Fruit fly (Drosophila melanogaster) ovary, adult (tissue): Measurements from ENCODE around the gene CG4829.

Source experiments
- CG17801 ChIP-seq: fragments of 200-800 bp; optimal IDR thresholded peaks from 2 replicates; lab custom pipeline; 2019; ENCODE audit warnings: missing biosample characterization, mild to moderate bottlenecking, missing genetic modification characterization, moderate library complexity; ENCODE audit not compliant: partially characterized antibody

Gene CG4829

DNA sequence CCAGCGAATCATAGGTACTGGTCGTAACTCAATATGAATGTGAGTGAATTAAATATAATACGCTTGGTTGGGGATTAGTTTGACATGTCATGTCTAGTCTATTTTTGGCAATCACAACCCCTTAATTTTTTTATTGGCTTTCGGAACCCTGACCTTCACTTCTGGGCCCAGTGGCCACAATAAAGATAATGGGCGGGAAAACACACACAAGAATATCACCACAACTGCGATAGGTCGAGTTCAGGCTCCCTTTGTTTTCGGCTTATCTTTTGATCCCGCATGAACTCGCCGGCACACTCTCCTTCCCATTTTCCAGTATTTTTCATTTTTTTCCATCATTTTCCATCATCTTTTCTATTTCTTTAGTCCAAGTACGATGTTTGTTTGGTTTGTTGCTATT, 6.7 kb downstream of the CG4829 start:
- no peak for TF ChIP-seq CG17801 (GFP tag; lab: Kevin White, UChicago)

DNA sequence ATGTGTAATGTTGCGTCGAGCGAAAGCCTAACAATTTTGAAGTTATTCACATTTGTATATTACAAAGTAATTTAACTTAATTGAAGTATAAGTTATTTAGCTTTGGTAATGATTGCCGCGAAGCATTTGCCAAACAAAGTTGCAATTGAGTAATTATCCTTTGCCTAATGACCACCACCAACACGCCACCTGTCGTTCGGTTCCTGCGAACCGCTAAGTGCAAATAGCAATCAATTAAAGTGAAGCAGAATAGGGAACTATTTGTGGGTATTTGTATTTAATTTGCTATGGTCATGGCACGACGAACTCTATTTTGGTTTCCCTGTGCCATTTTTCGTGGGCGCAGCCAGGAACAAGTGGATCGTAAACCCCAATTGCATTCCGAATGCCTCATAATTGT, 9.2 kb downstream of the CG4829 start:
- TF ChIP-seq CG17801 (GFP tag; lab: Kevin White, UChicago), result no peak

DNA sequence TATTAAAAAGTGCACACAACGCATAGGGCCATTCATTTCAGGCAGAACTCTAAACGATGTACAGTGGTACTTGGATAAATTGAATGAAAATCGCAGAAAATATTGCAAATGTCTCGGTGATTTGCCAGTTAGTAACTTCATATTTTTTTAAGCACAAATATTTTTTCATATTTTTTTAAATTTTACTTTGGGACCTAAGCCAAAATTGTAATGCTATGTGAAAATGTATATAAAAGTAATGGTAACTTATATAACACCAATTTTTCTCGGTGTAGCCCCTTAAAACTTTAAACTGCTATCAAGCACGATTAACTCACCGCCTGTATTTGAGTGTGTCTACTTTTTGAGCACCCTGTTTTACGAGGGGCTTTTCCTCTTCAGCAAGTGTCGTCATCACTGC, 9.7 kb downstream of the CG4829 start:
- TF ChIP-seq CG17801 (GFP tag; lab: Kevin White, UChicago), result peak; percentile 46

DNA sequence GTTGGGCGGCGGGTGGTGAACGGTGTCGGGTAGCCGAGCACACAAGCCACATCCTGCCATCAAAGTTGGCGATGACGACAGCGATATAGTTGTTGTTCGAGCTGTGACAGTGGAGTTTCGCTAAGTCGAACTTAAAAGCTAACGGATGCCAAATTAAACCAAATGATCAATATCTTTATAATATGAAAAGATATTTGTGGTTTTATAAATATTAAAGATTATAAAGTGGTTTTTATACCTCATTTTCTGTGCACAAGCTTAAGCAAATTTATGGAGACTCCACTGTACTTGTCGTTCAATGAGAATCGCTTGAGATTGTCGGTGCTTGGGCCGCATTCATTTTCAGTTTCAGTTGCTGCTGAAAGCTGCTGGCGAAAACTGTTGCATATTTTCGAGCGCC, 10.6 kb downstream of the CG4829 start:
- TF ChIP-seq CG17801 (GFP tag; lab: Kevin White, UChicago), result peak; percentile 24

DNA sequence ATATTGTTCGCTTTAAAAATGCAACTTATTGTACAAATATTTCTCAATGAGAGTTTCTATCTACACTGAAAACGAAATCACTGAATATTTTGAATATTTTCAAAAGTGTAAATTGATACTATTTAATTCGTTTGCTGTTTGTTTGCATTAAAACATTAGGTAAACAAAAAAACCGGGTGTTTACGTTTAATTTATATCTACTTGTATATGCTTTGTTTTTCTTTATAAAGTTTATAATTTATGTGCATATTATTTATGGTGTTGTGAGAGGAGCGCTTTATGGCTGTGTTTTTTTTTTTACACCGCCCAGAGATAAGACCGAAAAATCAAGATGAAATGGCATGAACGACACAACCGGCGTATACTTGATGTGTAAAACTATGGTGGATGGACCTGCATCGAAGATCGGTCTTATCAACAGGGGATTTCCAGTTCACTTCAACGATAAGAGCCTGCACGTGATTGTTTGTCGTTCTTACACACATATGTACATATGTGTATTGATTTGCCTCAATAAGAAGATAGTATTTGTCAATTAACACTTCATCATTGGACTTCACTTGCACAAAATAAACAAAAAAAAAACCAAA, 18.0 kb downstream of the CG4829 start:
- TF ChIP-seq CG17801 (GFP tag; lab: Kevin White, UChicago), result no peak

- TF ChIP-seq CG17801 (GFP tag; lab: Kevin White, UChicago), result peak; percentile 42
These were observed 18.6 kb downstream of the CG4829 start for dm6 chrX:16830081-16830480.

DNA sequence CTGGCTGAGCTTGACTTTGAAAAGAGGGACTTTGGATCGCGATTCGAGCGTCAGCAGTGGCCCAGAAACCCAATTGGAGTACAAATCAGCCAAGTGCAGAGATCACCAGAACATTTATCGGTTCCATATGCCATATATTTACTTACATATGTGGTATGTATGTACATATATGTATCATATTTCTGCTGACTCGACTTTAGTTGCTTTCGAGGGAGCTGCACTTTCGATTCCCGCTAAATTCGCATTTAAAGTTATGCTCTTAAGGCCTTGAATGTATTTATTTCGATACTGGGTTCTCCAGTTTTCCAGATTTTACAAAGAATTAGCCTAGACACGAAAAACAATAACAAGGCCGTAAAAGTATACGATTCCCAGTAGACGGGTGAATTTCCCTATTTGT, 20.3 kb downstream of the CG4829 start:
- TF ChIP-seq CG17801 (GFP tag; lab: Kevin White, UChicago), result no peak

DNA sequence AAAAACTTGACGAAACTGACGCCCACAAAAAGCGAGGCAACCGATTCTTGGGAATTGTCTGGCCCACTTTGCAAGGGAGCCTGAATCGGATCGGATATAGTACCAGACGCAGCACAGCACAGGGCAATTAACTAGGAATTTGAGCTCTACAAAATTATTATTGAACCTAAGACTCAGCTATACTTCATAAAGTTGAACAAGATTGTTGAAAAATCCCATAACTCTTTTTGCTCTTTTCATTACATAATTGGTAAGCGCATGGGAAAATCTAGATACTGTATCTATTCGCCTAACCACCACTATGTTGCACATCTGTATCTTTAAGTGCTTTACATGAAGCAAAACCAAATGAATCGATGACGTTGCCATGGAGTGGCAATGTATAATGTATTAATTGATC, 21.6 kb downstream of the CG4829 start:
- TF ChIP-seq CG17801 (GFP tag; lab: Kevin White, UChicago), result peak; percentile 41

dm6 chrX:16834259-16834658, 22.8 kb downstream of the CG4829 start:
- no peak for TF ChIP-seq CG17801 (GFP tag; lab: Kevin White, UChicago)

dm6 chrX:16835304-16835703, 23.8 kb downstream of the CG4829 start, which contains the start of the genes CG13004 and CG46306:
Gene CG13004, minus strand, starts transcription at chrX:16835520.
Gene CG46306, minus strand, starts transcription at chrX:16835520.
- no peak for TF ChIP-seq CG17801 (GFP tag; lab: Kevin White, UChicago)

- no peak for TF ChIP-seq CG17801 (GFP tag; lab: Kevin White, UChicago)
These were observed 24.7 kb downstream of the CG4829 start for dm6 chrX:16836091-16836799.

DNA sequence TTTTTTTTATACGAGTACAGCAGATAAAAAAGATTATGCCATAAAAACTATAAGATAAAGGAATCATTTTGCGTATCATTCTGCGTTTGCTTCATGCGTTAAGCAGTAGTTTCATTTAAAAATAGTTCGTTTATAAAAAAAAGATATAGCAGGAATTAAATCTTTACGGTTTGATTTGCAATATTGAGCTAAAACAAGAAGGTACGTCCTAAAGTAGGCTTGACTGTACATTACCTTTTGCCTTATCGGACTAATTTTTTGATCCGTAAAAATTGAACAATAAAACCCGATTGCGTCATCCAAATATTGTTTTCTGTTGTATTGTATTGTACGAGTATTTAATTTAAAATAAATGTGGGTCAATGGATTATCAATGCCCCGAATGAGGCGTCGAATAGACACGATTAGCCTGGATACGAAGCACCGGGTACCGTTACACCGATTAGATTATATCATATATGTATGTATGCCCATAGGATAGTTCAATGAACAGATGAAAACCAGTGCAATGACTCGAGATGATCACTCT, 25.4 kb downstream of the CG4829 start:
- no peak for TF ChIP-seq CG17801 (GFP tag; lab: Kevin White, UChicago)

- no peak for TF ChIP-seq CG17801 (GFP tag; lab: Kevin White, UChicago)
These were observed 26.2 kb downstream of the CG4829 start for dm6 chrX:16837588-16838178.

DNA sequence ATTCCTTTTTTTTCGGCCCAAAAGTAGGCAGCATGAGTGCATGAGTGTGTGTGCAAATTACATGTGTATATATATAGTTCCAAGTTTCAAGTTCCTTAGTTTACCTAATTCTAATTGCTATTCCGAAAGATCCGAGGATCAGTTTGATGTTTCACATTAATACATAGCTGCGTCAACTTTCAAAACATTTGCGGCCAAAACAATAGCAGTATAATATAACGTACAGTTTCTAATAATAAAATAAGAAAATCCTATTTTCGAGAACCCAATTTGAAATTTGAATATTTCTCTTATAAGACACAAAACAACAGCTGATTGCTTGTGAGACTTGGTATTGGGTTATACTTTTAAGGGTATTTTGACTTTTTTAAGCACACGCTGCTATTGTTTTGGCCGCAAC, 27.5 kb downstream of the CG4829 start:
- no peak for TF ChIP-seq CG17801 (GFP tag; lab: Kevin White, UChicago)

- no peak for TF ChIP-seq CG17801 (GFP tag; lab: Kevin White, UChicago)
These were observed 28.4 kb downstream of the CG4829 start for dm6 chrX:16839905-16840304.

- no peak for TF ChIP-seq CG17801 (GFP tag; lab: Kevin White, UChicago)
These were observed 32.8 kb downstream of the CG4829 start, which contains the start of gene RSG7 for dm6 chrX:16844295-16844694. Gene RSG7, minus strand, starts transcription at chrX:16844433.
